Worm (Caenorhabditis elegans): ENCODE results near the gene T16G12.12.
"Not testable (repeated sequence)": the region's sequence is repeated elsewhere in the genome, so short reads cannot be mapped to it uniquely, and the experiment has no call there.

Gene T16G12.12

ce11 chrIII:10049682-10050081 is 3.7 kb upstream of the T16G12.12 start, which contains the start of gene T16G12.1:
T16G12.1 (minus strand) TSS chrIII:10049857.
- no peak for TF ChIP-seq unc-62 (GFP tag; optimal IDR thresholded peaks at IDR 0.05)

- TF ChIP-seq unc-62 (GFP tag; optimal IDR thresholded peaks at IDR 0.05), result not testable (repeated sequence)
Measured at ce11 chrIII:10050321-10050720, 3.1 kb upstream of the T16G12.12 start, which contains the start of gene T16G12.3. T16G12.3 (plus strand) TSS chrIII:10050621.

ce11 chrIII:10056033-10056432 is 2.6 kb downstream of the T16G12.12 start, which contains the start of gene T16G12.10:
T16G12.10 (minus strand) TSS chrIII:10056133.
- no peak for TF ChIP-seq unc-62 (GFP tag; optimal IDR thresholded peaks at IDR 0.05)

- no peak for TF ChIP-seq unc-62 (GFP tag; optimal IDR thresholded peaks at IDR 0.05)
Measured at ce11 chrIII:10057518-10057917, 4.1 kb downstream of the T16G12.12 start, which contains the start of gene T16G12.4. T16G12.4 (plus strand) TSS chrIII:10057818.

ce11 chrIII:10059002-10059401 is 5.6 kb downstream of the T16G12.12 start, which contains the start of gene T16G12.8:
T16G12.8 (plus strand) TSS chrIII:10059302.
- TF ChIP-seq unc-62 (GFP tag; optimal IDR thresholded peaks at IDR 0.05), result no peak

- no peak for TF ChIP-seq unc-62 (GFP tag; optimal IDR thresholded peaks at IDR 0.05)
Measured at ce11 chrIII:10060573-10060972, 7.2 kb downstream of the T16G12.12 start, which contains the start of gene T16G12.13. T16G12.13 (plus strand) TSS chrIII:10060865.

- no peak for TF ChIP-seq unc-62 (GFP tag; optimal IDR thresholded peaks at IDR 0.05)
Measured at ce11 chrIII:10064140-10064539, 10.7 kb downstream of the T16G12.12 start, which contains the start of gene ekl-6. ekl-6 (plus strand) TSS chrIII:10064404.

- TF ChIP-seq unc-62 (GFP tag; optimal IDR thresholded peaks at IDR 0.05), result no peak
Measured at ce11 chrIII:10069278-10069677, 15.9 kb downstream of the T16G12.12 start, which contains the start of gene T16G12.6. T16G12.6 (plus strand) TSS chrIII:10069578.

- TF ChIP-seq unc-62 (GFP tag; optimal IDR thresholded peaks at IDR 0.05), result no peak
Measured at ce11 chrIII:10076042-10076441, 22.6 kb downstream of the T16G12.12 start.

ce11 chrIII:10078151-10078550 is 24.7 kb downstream of the T16G12.12 start, which contains the start of gene T16G12.9:
T16G12.9 (minus strand) TSS chrIII:10078251.
- no peak for TF ChIP-seq unc-62 (GFP tag; optimal IDR thresholded peaks at IDR 0.05)

ce11 chrIII:10078784-10079183 is 25.4 kb downstream of the T16G12.12 start:
- no peak for TF ChIP-seq unc-62 (GFP tag; optimal IDR thresholded peaks at IDR 0.05)

ce11 chrIII:10083242-10083641 is 29.8 kb downstream of the T16G12.12 start, which contains the start of gene T16H12.3:
T16H12.3 (minus strand) TSS chrIII:10083292.
- no peak for TF ChIP-seq unc-62 (GFP tag; optimal IDR thresholded peaks at IDR 0.05)

ce11 chrIII:10085103-10085502 is 31.7 kb downstream of the T16G12.12 start, which contains the start of gene T16H12.13:
T16H12.13 (plus strand) TSS chrIII:10085403.
- TF ChIP-seq unc-62 (GFP tag; optimal IDR thresholded peaks at IDR 0.05), result no peak

ce11 chrIII:10085574-10085973 is 32.2 kb downstream of the T16G12.12 start:
- TF ChIP-seq unc-62 (GFP tag; optimal IDR thresholded peaks at IDR 0.05), result no peak

- TF ChIP-seq unc-62 (GFP tag; optimal IDR thresholded peaks at IDR 0.05), result no peak
Measured at ce11 chrIII:10085983-10086382, 32.6 kb downstream of the T16G12.12 start, which contains the start of gene T16H12.2. T16H12.2 (plus strand) TSS chrIII:10086283.

- no peak for TF ChIP-seq unc-62 (GFP tag; optimal IDR thresholded peaks at IDR 0.05)
Measured at ce11 chrIII:10088508-10088981, 35.1 kb downstream of the T16G12.12 start, which contains the start of gene hal-2. hal-2 (minus strand) TSS chrIII:10088931.

- no peak for TF ChIP-seq unc-62 (GFP tag; optimal IDR thresholded peaks at IDR 0.05)
Measured at ce11 chrIII:10090685-10091084, 37.3 kb downstream of the T16G12.12 start, which contains the start of gene gtf-2H2C. gtf-2H2C (minus strand) TSS chrIII:10090785.

Data from whole organism, dauer.